Fruit fly (Drosophila melanogaster): ENCODE data around the gene CG11555.

Gene CG11555

dm6 chr2L:305646-306045 lies 32.0 kb downstream of the CG11555 start, which contains the start of gene Plc21C (continued):
- TF ChIP-seq CG1602 (GFP tag; optimal IDR thresholded peaks at IDR 0.05) (peak; percentile 38), bcd (GFP tag; optimal IDR thresholded peaks at IDR 0.05) (peak; percentile 39), Abd-B (GFP tag; optimal IDR thresholded peaks at IDR 0.05) (peak; percentile 49), knrl (GFP tag; IDR thresholded peaks at IDR 0.05; ENCODE audit: partially characterized antibody) (peak; percentile 57; the same call in 2 of the 3 replicates), vvl (GFP tag; IDR thresholded peaks at IDR 0.05) (peak; percentile 65), Hr78 (GFP tag; optimal IDR thresholded peaks at IDR 0.05) (no peak), CG11456 (GFP tag; IDR thresholded peaks at IDR 0.05) (0 out of 3 replicates have a peak, but pooled peaks have one; percentile 27), trem (tag; optimal IDR thresholded peaks at IDR 0.05) (peak; percentile 100), NK7.1 (GFP tag; optimal IDR thresholded peaks at IDR 0.05) (peak; percentile 49), CG9215 (GFP tag; IDR thresholded peaks at IDR 0.05) (no peak; the same call in 1 of the 2 replicates), unpg (GFP tag; optimal IDR thresholded peaks at IDR 0.05) (no peak), cato (GFP tag; optimal IDR thresholded peaks at IDR 0.05; ENCODE audit: borderline replicate concordance) (no peak), CG32767 (GFP tag; IDR thresholded peaks at IDR 0.05) (no peak), CG4360 (GFP tag; IDR thresholded peaks at IDR 0.05) (no peak), CG31388 (GFP tag; optimal IDR thresholded peaks at IDR 0.05) (no peak), GATAe (GFP tag; conservative IDR thresholded peaks at IDR 0.05) (no peak), tup (GFP tag; optimal IDR thresholded peaks at IDR 0.05) (peak; percentile 5), Rx (GFP tag; IDR thresholded peaks at IDR 0.05) (no peak), chn (GFP tag; optimal IDR thresholded peaks at IDR 0.05) (peak; percentile 46), ato (GFP tag; IDR thresholded peaks at IDR 0.05; ENCODE audit: partially characterized antibody) (no peak), fru (optimal IDR thresholded peaks at IDR 0.05) (no peak), Stat92E (GFP tag; optimal IDR thresholded peaks at IDR 0.05) (peak in 1 of 3 experiments; percentile 62), CG4820 (GFP tag; optimal IDR thresholded peaks at IDR 0.05) (peak; percentile 7), cas (GFP tag; IDR thresholded peaks at IDR 0.05) (no peak), CG18262 (tag; optimal IDR thresholded peaks at IDR 0.05) (peak; percentile 42), CG13424 (tag; optimal IDR thresholded peaks at IDR 0.05) (peak; percentile 63), ems (GFP tag; optimal IDR thresholded peaks at IDR 0.05) (peak; percentile 53), ERR (GFP tag; optimal IDR thresholded peaks at IDR 0.05) (peak; percentile 29), Hmx (GFP tag; optimal IDR thresholded peaks at IDR 0.05) (no peak), rib (GFP tag; IDR thresholded peaks at IDR 0.05) (no peak), exex (tag; optimal IDR thresholded peaks at IDR 0.05) (no peak), MTF-1 (GFP tag; optimal IDR thresholded peaks at IDR 0.05; ENCODE audit: borderline replicate concordance) (no peak), ac (GFP tag; optimal IDR thresholded peaks at IDR 0.05) (no peak), al (GFP tag; IDR thresholded peaks at IDR 0.05) (peak; percentile 16; the same call in 1 of the 2 replicates), fu2 (GFP tag; optimal IDR thresholded peaks at IDR 0.05) (peak; percentile 53), CG4404 (GFP tag; IDR thresholded peaks at IDR 0.05) (0 out of 2 replicates have a peak, but pooled peaks have one; percentile 22), Hey (tag; optimal IDR thresholded peaks at IDR 0.05) (no peak), hbn (GFP tag; IDR thresholded peaks at IDR 0.05; ENCODE audit: partially characterized antibody) (0 out of 2 replicates have a peak, but pooled peaks have one; percentile 25), stc (GFP tag; IDR thresholded peaks at IDR 0.05) (no peak), Usf (GFP tag; optimal IDR thresholded peaks at IDR 0.05) (no peak), CG14965 (GFP tag; optimal IDR thresholded peaks at IDR 0.05; ENCODE audit: borderline replicate concordance) (no peak), az2 (GFP tag; optimal IDR thresholded peaks at IDR 0.05) (peak; percentile 26), gt (GFP tag; IDR thresholded peaks at IDR 0.05) (no peak), dati (GFP tag; IDR thresholded peaks at IDR 0.05) (no peak), maf-S (GFP tag; optimal IDR thresholded peaks at IDR 0.05) (no peak), Spps (tag; optimal IDR thresholded peaks at IDR 0.05) (peak; percentile 24), CG2889 (GFP tag; IDR thresholded peaks at IDR 0.05) (no peak), bab2 (GFP tag; optimal IDR thresholded peaks at IDR 0.05) (peak; percentile 37), CG14860 (GFP tag; IDR thresholded peaks at IDR 0.05; ENCODE audit: partially characterized antibody) (no peak), p53 (GFP tag; optimal IDR thresholded peaks at IDR 0.05) (no peak), Asciz (GFP tag; optimal IDR thresholded peaks at IDR 0.05) (no peak)
